Worm (Caenorhabditis elegans) whole organism, L4 larva: ENCODE data around the gene F08D12.15.

ENCODE experiments used
- T20F7.1 ChIP-seq: fragments of 200-800 bp; sonication (Bioruptor generic); optimal IDR thresholded peaks from 2 replicates; lab custom pipeline; 2018; ENCODE audit warnings: mild to moderate bottlenecking, missing genetic modification characterization, missing compliant biosample characterization
- Y105C5A.15 ChIP-seq: fragments of 200-800 bp; sonication (Bioruptor generic); IDR thresholded peaks from 2 replicates; pipeline ENCODE4 v1.3.6; 2022; ENCODE audit warnings: missing genetic modification characterization, missing compliant biosample characterization
- Y5F2A.4 ChIP-seq: fragments of 200-800 bp; sonication (Bioruptor generic); optimal IDR thresholded peaks from 2 replicates; lab custom pipeline; 2018; ENCODE audit warnings: mild to moderate bottlenecking, missing genetic modification characterization, missing compliant biosample characterization
- Y75B8A.6 ChIP-seq: fragments of 200-800 bp; sonication (Bioruptor generic); IDR thresholded peaks from 2 replicates; pipeline ENCODE4 v1.3.6; 2022; ENCODE audit warnings: missing genetic modification reagents, missing genetic modification characterization, missing compliant biosample characterization
- ZK337.2 ChIP-seq: fragments of 200-800 bp; sonication (Bioruptor generic); IDR thresholded peaks from 2 replicates; pipeline ENCODE4 v1.3.6; 2022; ENCODE audit warnings: missing genetic modification reagents, missing genetic modification characterization, missing compliant biosample characterization
- aha-1 ChIP-seq: fragments of 150-350 bp; peaks from one replicate; lab custom pipeline; 2014; ENCODE audit warnings: missing biosample characterization, missing genetic modification characterization
- ceh-28 ChIP-seq: fragments of 150-350 bp; optimal IDR thresholded peaks from 2 replicates; lab custom pipeline; 2014; ENCODE audit warnings: missing biosample characterization, missing genetic modification reagents, missing genetic modification characterization
- ces-1 ChIP-seq: fragments of 150-350 bp; sonication (generic microtip); optimal IDR thresholded peaks from 4 replicates; lab custom pipeline; 2014; ENCODE audit warnings: missing biosample characterization, missing genetic modification reagents, missing genetic modification characterization
- daf-19 ChIP-seq: fragments of 200-800 bp; sonication (Bioruptor generic); conservative IDR thresholded peaks from 2 replicates; pipeline ENCODE4 v1.3.6; 2022; ENCODE audit warnings: missing genetic modification characterization, missing compliant biosample characterization
- daf-8 ChIP-seq: fragments of 200-800 bp; sonication (Bioruptor generic); IDR thresholded peaks from 2 replicates; pipeline ENCODE4 v1.3.6; 2022; ENCODE audit warnings: missing genetic modification characterization, missing compliant biosample characterization
- dmd-6 ChIP-seq: fragments of 200-800 bp; sonication (Bioruptor generic); IDR thresholded peaks from 2 replicates; pipeline ENCODE4 v1.3.6; 2022; ENCODE audit warnings: missing genetic modification reagents, missing genetic modification characterization, missing compliant biosample characterization
- dmd-8 ChIP-seq: fragments of 200-800 bp; sonication (Bioruptor generic); IDR thresholded peaks from 2 replicates; pipeline ENCODE4 v1.3.6; 2022; ENCODE audit warnings: missing genetic modification characterization, missing compliant biosample characterization
- dmd-9 ChIP-seq: fragments of 200-800 bp; sonication (Bioruptor generic); IDR thresholded peaks from 2 replicates; pipeline ENCODE4 v1.3.6; 2022; ENCODE audit warnings: missing genetic modification reagents, missing genetic modification characterization, missing compliant biosample characterization
- duxl-1 ChIP-seq: sonication (generic microtip); optimal IDR thresholded peaks from 2 replicates; lab custom pipeline; 2016; ENCODE audit warnings: mild to moderate bottlenecking, missing genetic modification characterization, moderate library complexity, missing compliant biosample characterization; ENCODE audit not compliant: poor library complexity
- egl-43 ChIP-seq: fragments of 200-800 bp; sonication (Bioruptor generic); IDR thresholded peaks from 2 replicates; pipeline ENCODE4 v1.3.6; 2022; ENCODE audit warnings: missing genetic modification reagents, missing genetic modification characterization, missing compliant biosample characterization
- fkh-10 ChIP-seq: fragments of 150-350 bp; optimal IDR thresholded peaks from 2 replicates; lab custom pipeline; 2014; ENCODE audit warnings: missing biosample characterization, missing genetic modification reagents, missing genetic modification characterization
- hlh-11 ChIP-seq: fragments of 200-800 bp; sonication (Bioruptor generic); optimal IDR thresholded peaks from 2 replicates; lab custom pipeline; 2018; ENCODE audit warnings: mild to moderate bottlenecking, missing genetic modification characterization, missing compliant biosample characterization
- hlh-30 ChIP-seq: sonication (generic microtip); optimal IDR thresholded peaks from 2 replicates; lab custom pipeline; 2017; ENCODE audit warnings: antibody characterized with exemption, mild to moderate bottlenecking, missing genetic modification characterization, missing compliant biosample characterization; ENCODE audit not compliant: insufficient read depth
- hmg-1.1 ChIP-seq: fragments of 200-800 bp; sonication (Bioruptor generic); IDR thresholded peaks from 2 replicates; pipeline ENCODE4 v1.3.6; 2022; ENCODE audit warnings: missing genetic modification reagents, missing genetic modification characterization, missing compliant biosample characterization
- lim-7 ChIP-seq: fragments of 200-800 bp; sonication (Bioruptor generic); IDR thresholded peaks from 2 replicates; pipeline ENCODE4 v1.3.6; 2022; ENCODE audit warnings: missing genetic modification characterization, missing compliant biosample characterization
- lsy-2 ChIP-seq, 2 experiments: fragments of 150-350 bp in 1 of 2; sonication (generic microtip) in 1 of 2; optimal IDR thresholded peaks; 2 replicates each; lab custom pipeline; 2014 to 2017; ENCODE audit warnings: missing biosample characterization in 2 of 2, missing genetic modification characterization in 2 of 2
- madf-5 ChIP-seq, 2 experiments: fragments of 200-800 bp; sonication (Bioruptor generic); IDR thresholded peaks; 2 replicates each; pipeline ENCODE4 v1.3.6; 2022; ENCODE audit warnings: missing compliant biosample characterization in 2 of 2, missing genetic modification characterization in 2 of 2
- mdl-1 ChIP-seq, 2 experiments: fragments of 150-350 bp in 1 of 2; sonication (generic microtip) in 1 of 2; optimal IDR thresholded peaks; 2 replicates each; lab custom pipeline; 2014 to 2017; ENCODE audit warnings: missing biosample characterization in 2 of 2, missing genetic modification characterization in 2 of 2
- mdt-29 ChIP-seq: fragments of 200-800 bp; sonication (Bioruptor generic); IDR thresholded peaks from 2 replicates; pipeline ENCODE4 v1.3.6; 2022; ENCODE audit warnings: missing genetic modification reagents, missing genetic modification characterization, missing compliant biosample characterization
- mep-1 ChIP-seq: fragments of 150-350 bp; sonication (generic microtip); optimal IDR thresholded peaks from 3 replicates; lab custom pipeline; 2014; ENCODE audit warnings: missing biosample characterization, missing genetic modification characterization
- mes-2 ChIP-seq: sonication (generic microtip); optimal IDR thresholded peaks from 2 replicates; lab custom pipeline; 2016; ENCODE audit warnings: missing genotype, mild to moderate bottlenecking, missing genetic modification characterization, missing compliant biosample characterization; ENCODE audit not compliant: poor library complexity, severe bottlenecking
- mxl-2 ChIP-seq: fragments of 200-800 bp; sonication (Bioruptor generic); conservative IDR thresholded peaks from 2 replicates; pipeline ENCODE4 v1.3.6; 2022; ENCODE audit warnings: missing genetic modification reagents, missing genetic modification characterization, missing compliant biosample characterization
- nhr-25 ChIP-seq: sonication (generic microtip); optimal IDR thresholded peaks from 2 replicates; lab custom pipeline; 2017; ENCODE audit warnings: missing genetic modification characterization, mild to moderate bottlenecking, missing compliant biosample characterization, antibody characterized with exemption, moderate library complexity, borderline replicate concordance; ENCODE audit not compliant: insufficient read depth
- nhr-6 ChIP-seq: fragments of 150-350 bp; optimal IDR thresholded peaks from 2 replicates; lab custom pipeline; 2014; ENCODE audit warnings: missing biosample characterization, missing genetic modification characterization
- pha-4 ChIP-seq, 2 experiments: fragments of 150-350 bp in 1 of 2; fragments of 200-800 bp in 1 of 2; sonication (Bioruptor generic) in 1 of 2; IDR thresholded peaks in 1 of 2; optimal IDR thresholded peaks in 1 of 2; 2 replicates each; pipeline versions ENCODE4 v1.3.6 to Lab custom; 2014 to 2022; ENCODE audit warnings: missing genetic modification characterization in 2 of 2, missing genetic modification reagents in 2 of 2, missing biosample characterization in 1 of 2, missing compliant biosample characterization in 1 of 2
- tra-1 ChIP-seq: fragments of 200-800 bp; sonication (Bioruptor generic); IDR thresholded peaks from 2 replicates; pipeline ENCODE4 v1.3.6; 2022; ENCODE audit warnings: missing genetic modification reagents, missing genetic modification characterization, missing compliant biosample characterization
- unc-130 ChIP-seq: sonication (generic microtip); optimal IDR thresholded peaks from 2 replicates; lab custom pipeline; 2016; ENCODE audit warnings: missing genetic modification reagents, missing genetic modification characterization, missing compliant biosample characterization
- unc-39 ChIP-seq: sonication (generic microtip); optimal IDR thresholded peaks from 2 replicates; lab custom pipeline; 2017; ENCODE audit warnings: missing biosample characterization, missing genetic modification characterization
- unc-62 ChIP-seq, 3 experiments: fragments of 150-350 bp in 1 of 3; sonication (generic microtip); optimal IDR thresholded peaks in 2 of 3; peaks in 1 of 3; 1 replicate in 1 of 3; 2 replicates in 2 of 3; lab custom pipeline; 2014 to 2017; ENCODE audit warnings: missing biosample characterization in 3 of 3, missing genetic modification characterization in 3 of 3, missing genetic modification reagents in 3 of 3, missing genotype in 1 of 3

The F08D12.15 gene

ce11 chrII:2730647-2731046 lies 35.8 kb upstream of the F08D12.15 start:
- peak in 1 of 2 experiments; percentile 56 for TF ChIP-seq unc-62 (GFP tag; optimal IDR thresholded peaks at IDR 0.05 in 1 of 2; lab: Kevin White, UChicago)
- TF ChIP-seq unc-62 (tag; optimal IDR thresholded peaks at IDR 0.05; lab: Kevin White, UChicago), result no peak
- peak; percentile 8 for TF ChIP-seq ces-1 (GFP tag; lab: Kevin White, UChicago)
- no peak for TF ChIP-seq pha-4 (GFP tag; IDR thresholded peaks at IDR 0.05; lab: Robert Waterston, UW)
- TF ChIP-seq pha-4 (tag; optimal IDR thresholded peaks at IDR 0.05; lab: Kevin White, UChicago), result no peak
- TF ChIP-seq fkh-10 (GFP tag; lab: Kevin White, UChicago), result peak; percentile 6

ce11 chrII:2734266-2734665 lies 32.2 kb upstream of the F08D12.15 start:
- no peak for TF ChIP-seq mxl-2 (GFP tag; lab: Robert Waterston, UW)

- TF ChIP-seq daf-8, result no peak
- peak; percentile 21 for TF ChIP-seq hlh-11 (tag; lab: Kevin White, UChicago)
- TF ChIP-seq Y5F2A.4, result no peak
- no peak for TF ChIP-seq ceh-28 (tag; lab: Kevin White, UChicago)
- no peak for TF ChIP-seq ZK337.2
- TF ChIP-seq Y105C5A.15 (GFP tag; lab: Robert Waterston, UW), result no peak
- TF ChIP-seq dmd-6 (GFP tag; lab: Robert Waterston, UW), result 0 out of 2 replicates have a peak, but pooled peaks have one; percentile 8
- peak; percentile 15 for TF ChIP-seq nhr-25 (tag; lab: Kevin White, UChicago)
- peak in 1 of 2 experiments; percentile 47 for TF ChIP-seq unc-62 (GFP tag; optimal IDR thresholded peaks at IDR 0.05 in 1 of 2; lab: Kevin White, UChicago)
- no peak for TF ChIP-seq unc-62 (tag; optimal IDR thresholded peaks at IDR 0.05; lab: Kevin White, UChicago)
- TF ChIP-seq aha-1 (tag; lab: Kevin White, UChicago), result peak; percentile 70
- TF ChIP-seq tra-1 (GFP tag; lab: Robert Waterston, UW), result no peak
- no peak for TF ChIP-seq unc-39 (tag; lab: Kevin White, UChicago)
- peak; percentile 59 for TF ChIP-seq mes-2 (tag; lab: Kevin White, UChicago)
- peak; percentile 46 for TF ChIP-seq hlh-30 (tag; lab: Kevin White, UChicago)
- peak; percentile 72 for TF ChIP-seq hmg-1.1 (GFP tag; lab: Robert Waterston, UW)
- peak; percentile 84 for TF ChIP-seq duxl-1
- peak; percentile 28 to 37 for TF ChIP-seq mdl-1 (tag; optimal IDR thresholded peaks at IDR 0.05; lab: Kevin White, UChicago)
- TF ChIP-seq mdt-29 (GFP tag; lab: Robert Waterston, UW), result no peak
- peak in 1 of 2 experiments; percentile 30 for TF ChIP-seq lsy-2 (tag; optimal IDR thresholded peaks at IDR 0.05; lab: Kevin White, UChicago)
- TF ChIP-seq unc-130 (GFP tag; lab: Kevin White, UChicago), result no peak
- no peak for TF ChIP-seq Y75B8A.6 (GFP tag; lab: Robert Waterston, UW)
- TF ChIP-seq egl-43 (GFP tag; lab: Robert Waterston, UW), result 0 out of 2 replicates have a peak, but pooled peaks have one; percentile 7
- TF ChIP-seq lim-7 (GFP tag; lab: Robert Waterston, UW), result no peak
- no peak for TF ChIP-seq madf-5 (GFP tag; IDR thresholded peaks at IDR 0.05; lab: Robert Waterston, UW)
- TF ChIP-seq nhr-6 (tag; lab: Kevin White, UChicago), result peak; percentile 26
- no peak for TF ChIP-seq T20F7.1 (GFP tag; lab: Kevin White, UChicago)
- 0 out of 2 replicates have a peak, but pooled peaks have one; percentile 44 for TF ChIP-seq dmd-9
- TF ChIP-seq mep-1, result peak; percentile 64
These were observed 31.7 kb upstream of the F08D12.15 start for ce11 chrII:2734735-2735134.

DNA sequence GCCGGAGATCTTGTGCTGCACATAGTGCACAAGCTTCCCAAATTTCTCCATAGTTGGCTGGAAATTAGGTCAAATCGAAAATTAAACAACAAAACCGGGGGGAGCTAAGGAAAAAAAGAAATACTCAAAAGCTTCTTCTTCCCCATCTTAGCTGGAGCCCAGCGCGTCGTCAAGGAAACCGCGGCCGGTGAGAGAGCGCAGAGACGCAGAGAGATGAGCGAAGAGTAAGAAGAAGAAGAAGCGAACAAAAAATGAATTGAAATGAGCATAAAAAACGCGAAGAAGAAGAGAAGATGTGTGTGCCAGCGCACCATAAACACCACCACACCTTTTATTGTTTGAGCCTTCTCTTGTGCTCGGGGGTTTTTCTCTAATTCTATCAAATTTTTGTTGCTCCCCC lies 31.2 kb upstream of the F08D12.15 start, which contains the start of gene wdr-31:
Gene wdr-31, minus strand, starts transcription at position 101 of the 400 bp plus-strand sequence.
- TF ChIP-seq daf-19 (GFP tag; lab: Robert Waterston, UW) (no peak), hlh-30 (tag; lab: Kevin White, UChicago) (no peak), dmd-8 (no peak)
- TF ChIP-seq, all 104 proteins: peak for 0
